Worm (Caenorhabditis elegans) whole organism, midembryonic: Measurements from ENCODE around the gene clec-27.

Source experiments
- T22C8.4 ChIP-seq: fragments of 200-800 bp; sonication (Bioruptor generic); IDR thresholded peaks from 2 replicates; pipeline ENCODE4 v1.3.6; 2022; ENCODE audit warnings: missing genetic modification characterization, missing compliant biosample characterization
- cog-1 ChIP-seq: sonication (generic microtip); optimal IDR thresholded peaks from 2 replicates; lab custom pipeline; 2016; ENCODE audit warnings: missing genetic modification characterization, missing compliant biosample characterization
- flt-1 ChIP-seq: fragments of 200-800 bp; sonication (Bioruptor generic); IDR thresholded peaks from 2 replicates; pipeline ENCODE4 v1.3.6; 2022; ENCODE audit warnings: missing genetic modification characterization, missing compliant biosample characterization
- klf-2 ChIP-seq: fragments of 200-800 bp; sonication (Bioruptor generic); conservative IDR thresholded peaks from 2 replicates; pipeline ENCODE4 v1.3.6; 2022; ENCODE audit warnings: missing genetic modification reagents, missing genetic modification characterization, missing compliant biosample characterization
- med-1 ChIP-seq: sonication (generic microtip); optimal IDR thresholded peaks from 2 replicates; lab custom pipeline; 2017; ENCODE audit warnings: missing genetic modification characterization, mild to moderate bottlenecking, missing compliant biosample characterization, antibody characterized with exemption, missing genetic modification reagents; ENCODE audit not compliant: insufficient read depth
- ref-1 ChIP-seq: fragments of 200-800 bp; sonication (Bioruptor generic); conservative IDR thresholded peaks from 2 replicates; pipeline ENCODE4 v1.3.6; 2022; ENCODE audit warnings: missing genetic modification reagents, missing genetic modification characterization, missing compliant biosample characterization
- tab-1 ChIP-seq: fragments of 200-800 bp; sonication (Bioruptor generic); IDR thresholded peaks from 2 replicates; pipeline ENCODE4 v1.3.6; 2022; ENCODE audit warnings: missing genetic modification characterization, missing compliant biosample characterization
- ztf-23 ChIP-seq: fragments of 200-800 bp; sonication (Bioruptor generic); IDR thresholded peaks from 2 replicates; pipeline ENCODE4 v1.3.6; 2022; ENCODE audit warnings: missing genetic modification reagents, missing genetic modification characterization, missing compliant biosample characterization
- ztf-29 ChIP-seq: fragments of 200-800 bp; sonication (Bioruptor generic); IDR thresholded peaks from 2 replicates; pipeline ENCODE4 v1.3.6; 2022; ENCODE audit warnings: missing genetic modification reagents, missing genetic modification characterization, missing compliant biosample characterization

clec-27 gene

ce11 chrV:16899355-16899754 is 44.9 kb downstream of the clec-27 start, which contains the start of gene fbxa-45:
Gene fbxa-45, minus strand, starts transcription at chrV:16899455.
- no peak for TF ChIP-seq cog-1

DNA sequence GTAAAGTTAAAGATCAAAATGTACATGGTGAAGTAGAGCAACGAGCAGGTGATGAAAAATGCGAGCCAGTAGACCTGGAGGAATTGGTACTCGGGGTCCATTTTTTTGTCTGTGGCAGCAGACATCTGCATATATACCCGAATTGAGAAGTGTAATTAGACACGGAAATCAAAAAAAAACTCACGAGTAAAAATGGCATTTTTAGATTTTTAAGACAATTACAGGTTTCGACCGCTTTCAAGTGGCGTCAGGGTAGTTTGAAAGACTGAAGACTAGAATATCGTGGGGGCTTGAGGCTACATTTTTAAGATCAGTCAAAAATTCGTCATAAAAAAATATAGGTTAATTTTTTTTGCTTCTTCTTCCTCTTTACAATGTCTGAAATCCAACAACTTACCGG is 48.3 kb downstream of the clec-27 start, which contains the start of gene srd-68:
srd-68 (minus strand) TSS at position 101 of the 400 bp plus-strand sequence.
- TF ChIP-seq tab-1 (GFP tag; lab: Robert Waterston, UW) (no peak), T22C8.4 (GFP tag; lab: Robert Waterston, UW) (no peak), med-1 (GFP tag; lab: Kevin White, UChicago) (no peak), ztf-29 (GFP tag; lab: Robert Waterston, UW) (no peak), flt-1 (GFP tag; lab: Robert Waterston, UW) (no peak), klf-2 (GFP tag; lab: Robert Waterston, UW) (no peak)

DNA sequence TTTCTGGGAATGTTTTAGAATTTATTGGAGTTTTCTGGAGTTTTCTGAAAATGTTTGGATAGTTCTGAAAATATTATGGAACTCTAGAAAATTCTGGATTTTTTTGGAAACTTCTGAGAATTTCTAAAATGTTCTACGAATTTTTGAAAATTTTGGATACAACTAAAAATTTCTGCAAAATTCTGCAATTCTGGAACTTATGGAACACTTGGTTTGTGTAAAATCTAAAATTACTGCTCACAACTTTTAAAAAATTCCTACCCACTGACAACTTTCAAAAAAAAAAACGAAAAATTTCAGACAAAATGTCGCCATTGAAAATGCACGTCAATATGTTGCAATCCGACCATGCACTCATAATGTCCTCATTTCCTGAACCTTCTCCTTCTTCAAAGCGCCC is 50.2 kb downstream of the clec-27 start, which contains the start of gene nhr-262:
nhr-262 (plus strand) TSS at position 301 of the 400 bp plus-strand sequence.
- TF ChIP-seq klf-2 (GFP tag; lab: Robert Waterston, UW) (no peak), ref-1 (GFP tag; lab: Robert Waterston, UW) (no peak), cog-1 (no peak), ztf-29 (GFP tag; lab: Robert Waterston, UW) (no peak), ztf-23 (GFP tag; lab: Robert Waterston, UW) (no peak), med-1 (GFP tag; lab: Kevin White, UChicago) (no peak), flt-1 (GFP tag; lab: Robert Waterston, UW) (no peak), T22C8.4 (GFP tag; lab: Robert Waterston, UW) (no peak), tab-1 (GFP tag; lab: Robert Waterston, UW) (no peak)
